Worm (Caenorhabditis elegans): ENCODE measurements around the gene T01D1.8.

ce11 chrII:240043-240442 is 53.5 kb downstream of the T01D1.8 start:
- TF ChIP-seq daf-19 (GFP tag; conservative IDR thresholded peaks at IDR 0.05): no peak
- no peak for TF ChIP-seq arid-1 (GFP tag; conservative IDR thresholded peaks at IDR 0.05)

All from whole organism, L4 larva.